Fruit fly (Drosophila melanogaster): ENCODE measurements around the gene Rga.

- TF ChIP-seq pan (optimal IDR thresholded peaks at IDR 0.05) (no peak), psq (optimal IDR thresholded peaks at IDR 0.05) (no peak), usp (GFP tag; optimal IDR thresholded peaks at IDR 0.05) (no peak), Dll (optimal IDR thresholded peaks at IDR 0.05) (no peak), CG8478 (optimal IDR thresholded peaks at IDR 0.05) (no peak), EcR (GFP tag; optimal IDR thresholded peaks at IDR 0.05) (no peak)
Observed at dm6 chr3R:5647705-5648568, 35.0 kb upstream of the Rga start.

Measured in whole organism.